Worm (Caenorhabditis elegans): ENCODE results near the gene D2024.18.
"Not testable (repeated sequence)": the region's sequence is repeated elsewhere in the genome, so short reads cannot be mapped to it uniquely, and the experiment has no call there.

D2024.18 gene

ce11 chrIV:7243913-7244312, 6.3 kb upstream of the D2024.18 start, which contains the start of gene afmd-1:
Gene afmd-1 (plus strand): TSS chrIV:7244228.
- TF ChIP-seq ceh-6 (GFP tag; optimal IDR thresholded peaks at IDR 0.05), result no peak
- no peak for TF ChIP-seq nfya-1 (tag; optimal IDR thresholded peaks at IDR 0.05)
- TF ChIP-seq ceh-18 (tag; optimal IDR thresholded peaks at IDR 0.05), result no peak
- TF ChIP-seq F13H6.1 (tag; optimal IDR thresholded peaks at IDR 0.05), result no peak
- TF ChIP-seq npax-4 (tag; optimal IDR thresholded peaks at IDR 0.05), result no peak
- no peak for TF ChIP-seq che-1 (tag; optimal IDR thresholded peaks at IDR 0.05)
- TF ChIP-seq lin-11 (tag; optimal IDR thresholded peaks at IDR 0.05), result no peak
- TF ChIP-seq unc-55 (GFP tag; optimal IDR thresholded peaks at IDR 0.05), result no peak
- TF ChIP-seq unc-42 (tag; optimal IDR thresholded peaks at IDR 0.05), result no peak
- TF ChIP-seq eyg-1 (tag; optimal IDR thresholded peaks at IDR 0.05), result no peak
- no peak for TF ChIP-seq fax-1 (tag; optimal IDR thresholded peaks at IDR 0.05)

- TF ChIP-seq dmd-4 (tag; optimal IDR thresholded peaks at IDR 0.05; ENCODE audit: borderline replicate concordance) (no peak), dve-1 (tag; optimal IDR thresholded peaks at IDR 0.05) (no peak), lin-11 (tag; optimal IDR thresholded peaks at IDR 0.05) (no peak), nhr-11 (tag; optimal IDR thresholded peaks at IDR 0.05) (no peak), lim-6 (tag; optimal IDR thresholded peaks at IDR 0.05) (no peak), ceh-30 (tag; optimal IDR thresholded peaks at IDR 0.05) (no peak), elt-2 (tag; optimal IDR thresholded peaks at IDR 0.05) (no peak), ceh-31 (tag; optimal IDR thresholded peaks at IDR 0.05) (no peak), ceh-9 (tag; optimal IDR thresholded peaks at IDR 0.05) (no peak), ceh-48 (tag; optimal IDR thresholded peaks at IDR 0.05) (no peak), ceh-19 (GFP tag; optimal IDR thresholded peaks at IDR 0.05) (no peak), hlh-8 (tag; optimal IDR thresholded peaks at IDR 0.05) (no peak), syd-9 (tag; optimal IDR thresholded peaks at IDR 0.05) (no peak), che-1 (tag; optimal IDR thresholded peaks at IDR 0.05) (no peak)
Measured at ce11 chrIV:7245592-7245991, 4.7 kb upstream of the D2024.18 start.

- TF ChIP-seq pha-4 (tag; optimal IDR thresholded peaks at IDR 0.05) (no peak), lim-6 (tag; optimal IDR thresholded peaks at IDR 0.05) (no peak), eyg-1 (tag; optimal IDR thresholded peaks at IDR 0.05) (no peak), elt-4 (tag; optimal IDR thresholded peaks at IDR 0.05) (no peak)
Measured at ce11 chrIV:7246553-7246952, 3.7 kb upstream of the D2024.18 start, which contains the start of gene col-114. Gene col-114 (minus strand): TSS chrIV:7246653.

ce11 chrIV:7247243-7247642, 3.0 kb upstream of the D2024.18 start, which contains the start of gene D2024.1:
Gene D2024.1 (plus strand): TSS chrIV:7247543.
- not testable (repeated sequence) for TF ChIP-seq pha-2, hlh-15, gmeb-2 (tag; optimal IDR thresholded peaks at IDR 0.05)

ce11 chrIV:7253271-7253670, 3.0 kb downstream of the D2024.18 start:
- TF ChIP-seq nhr-11 (tag; optimal IDR thresholded peaks at IDR 0.05) (no peak), tbx-2 (tag; optimal IDR thresholded peaks at IDR 0.05) (no peak), sox-2 (GFP tag; IDR thresholded peaks at IDR 0.05) (no peak), pros-1 (tag; optimal IDR thresholded peaks at IDR 0.05) (no peak), ceh-48 (tag; optimal IDR thresholded peaks at IDR 0.05) (no peak), lin-11 (tag; optimal IDR thresholded peaks at IDR 0.05) (no peak), syd-9 (tag; optimal IDR thresholded peaks at IDR 0.05) (no peak), ref-2 (tag; optimal IDR thresholded peaks at IDR 0.05) (no peak), tbx-7 (tag; optimal IDR thresholded peaks at IDR 0.05) (no peak), hlh-15 (tag; optimal IDR thresholded peaks at IDR 0.05) (no peak), ceh-22 (tag; optimal IDR thresholded peaks at IDR 0.05) (no peak)

- not testable (repeated sequence) for TF ChIP-seq gmeb-2 (tag; optimal IDR thresholded peaks at IDR 0.05); ama-1 (optimal IDR thresholded peaks at IDR 0.05); K02D7.2 (tag; optimal IDR thresholded peaks at IDR 0.05)
Measured at ce11 chrIV:7254690-7255089, 4.4 kb downstream of the D2024.18 start, which contains the start of gene C06E4.5. Gene C06E4.5 (plus strand): TSS chrIV:7254990.

Measured in whole organism, late embryonic.